Fruit fly (Drosophila melanogaster) whole organism, embryonic: ENCODE data around the gene Kpc1.

Experiments
- ATbp ChIP-seq: fragments of 200-800 bp; sonication (Bioruptor generic); optimal IDR thresholded peaks from 2 replicates; lab custom pipeline; 2017; ENCODE audit warnings: missing biosample characterization, mild to moderate bottlenecking, missing genetic modification characterization, missing genetic modification reagents
- C15 ChIP-seq: fragments of 200-800 bp; sonication (Bioruptor generic); IDR thresholded peaks from 3 replicates; pipeline ENCODE4 v1.3.6; 2022; ENCODE audit warnings: missing biosample characterization, missing genetic modification characterization
- CG10267 ChIP-seq: fragments of 200-800 bp; sonication (Bioruptor generic); optimal IDR thresholded peaks from 2 replicates; lab custom pipeline; 2018; ENCODE audit warnings: missing biosample characterization, mild to moderate bottlenecking, missing genetic modification characterization, moderate library complexity
- CG11695 ChIP-seq: fragments of 200-800 bp; sonication (Bioruptor generic); IDR thresholded peaks from 3 replicates; pipeline ENCODE4 v1.3.6; 2022; ENCODE audit warnings: missing biosample characterization, missing genetic modification characterization
- CG11723 ChIP-seq: fragments of 200-800 bp; sonication (Bioruptor generic); optimal IDR thresholded peaks from 2 replicates; lab custom pipeline; 2017; ENCODE audit warnings: missing biosample characterization, mild to moderate bottlenecking, missing genetic modification characterization
- CG12942 ChIP-seq: fragments of 200-800 bp; sonication (Bioruptor generic); optimal IDR thresholded peaks from 3 replicates; lab custom pipeline; 2016; ENCODE audit warnings: missing biosample characterization, missing genetic modification characterization
- CG1603 ChIP-seq: fragments of 200-800 bp; sonication (Bioruptor generic); optimal IDR thresholded peaks from 2 replicates; lab custom pipeline; 2019; ENCODE audit warnings: missing biosample characterization, mild to moderate bottlenecking, missing genetic modification characterization, moderate library complexity
- CG17912 ChIP-seq: fragments of 200-800 bp; sonication (Bioruptor generic); optimal IDR thresholded peaks from 2 replicates; lab custom pipeline; 2018; ENCODE audit warnings: missing biosample characterization, mild to moderate bottlenecking, missing genetic modification characterization
- CG1792 ChIP-seq: fragments of 200-800 bp; sonication (Bioruptor generic); optimal IDR thresholded peaks from 2 replicates; lab custom pipeline; 2016; ENCODE audit warnings: missing biosample characterization, missing genetic modification characterization
- CG18764 ChIP-seq: fragments of 200-800 bp; sonication (Bioruptor generic); optimal IDR thresholded peaks from 3 replicates; lab custom pipeline; 2016; ENCODE audit warnings: missing biosample characterization, missing genetic modification characterization
- CG2202 ChIP-seq: fragments of 200-800 bp; sonication (Bioruptor generic); optimal IDR thresholded peaks from 2 replicates; lab custom pipeline; 2018; ENCODE audit warnings: missing biosample characterization, mild to moderate bottlenecking, missing genetic modification characterization
- CG42726 ChIP-seq: fragments of 200-800 bp; sonication (Bioruptor generic); IDR thresholded peaks from 2 replicates; pipeline ENCODE4 v1.3.6; 2022; ENCODE audit warnings: missing biosample characterization, missing genetic modification characterization; ENCODE audit not compliant: partially characterized antibody
- CG6175 ChIP-seq: fragments of 200-800 bp; sonication (Bioruptor generic); IDR thresholded peaks from 3 replicates; pipeline ENCODE4 v1.3.6; 2022; ENCODE audit warnings: missing biosample characterization, missing genetic modification characterization
- CG6689 ChIP-seq: fragments of 200-800 bp; sonication (Bioruptor generic); IDR thresholded peaks from 2 replicates; pipeline ENCODE4 v1.3.6; 2022; ENCODE audit warnings: missing biosample characterization, missing genetic modification characterization
- CG6791 ChIP-seq: fragments of 200-800 bp; sonication (Bioruptor generic); IDR thresholded peaks from 3 replicates; pipeline ENCODE4 v1.3.6; 2022; ENCODE audit warnings: missing biosample characterization, missing genetic modification characterization; ENCODE audit not compliant: partially characterized antibody
- CG8944 ChIP-seq: fragments of 200-800 bp; sonication (Bioruptor generic); optimal IDR thresholded peaks from 3 replicates; lab custom pipeline; 2016; ENCODE audit warnings: missing biosample characterization, missing genetic modification characterization
- CTCF ChIP-seq: fragments of 200-800 bp; sonication (Bioruptor generic); optimal IDR thresholded peaks from 2 replicates; lab custom pipeline; 2017; ENCODE audit warnings: missing biosample characterization, mild to moderate bottlenecking, missing genetic modification characterization, moderate library complexity
- D19A ChIP-seq: fragments of 200-800 bp; optimal IDR thresholded peaks from 3 replicates; lab custom pipeline; 2019; ENCODE audit warnings: missing biosample characterization, mild to moderate bottlenecking, missing genetic modification characterization, moderate library complexity
- Dbx ChIP-seq: fragments of 200-800 bp; sonication (Bioruptor generic); IDR thresholded peaks from 3 replicates; pipeline ENCODE4 v1.3.6; 2022; ENCODE audit warnings: missing biosample characterization, missing genetic modification characterization
- Deaf1 ChIP-seq: fragments of 200-800 bp; optimal IDR thresholded peaks from 3 replicates; lab custom pipeline; 2019; ENCODE audit warnings: missing biosample characterization, mild to moderate bottlenecking, missing genetic modification characterization, moderate library complexity
- Dfd ChIP-seq, 2 experiments: fragments of >200 bp; optimal IDR thresholded peaks; 2 replicates each; lab custom pipeline; 2017; ENCODE audit warnings: missing biosample characterization in 2 of 2, missing genetic modification characterization in 2 of 2
- Dip3 ChIP-seq: fragments of 200-800 bp; sonication (Bioruptor generic); optimal IDR thresholded peaks from 3 replicates; lab custom pipeline; 2016; ENCODE audit warnings: missing biosample characterization, missing genetic modification characterization
- E2f1 ChIP-seq: fragments of 200-800 bp; sonication (Bioruptor generic); IDR thresholded peaks from 2 replicates; pipeline ENCODE4 v1.3.6; 2022; ENCODE audit warnings: missing biosample characterization, missing genetic modification characterization
- HmgZ ChIP-seq: fragments of 200-800 bp; sonication (Bioruptor generic); optimal IDR thresholded peaks from 2 replicates; lab custom pipeline; 2018; ENCODE audit warnings: missing biosample characterization, mild to moderate bottlenecking, missing genetic modification characterization
- Hr39 ChIP-seq: fragments of >200 bp; optimal IDR thresholded peaks from 2 replicates; lab custom pipeline; 2017
- Lim3 ChIP-seq: fragments of 200-800 bp; sonication (Bioruptor generic); IDR thresholded peaks from 2 replicates; pipeline ENCODE4 v1.3.6; 2022; ENCODE audit warnings: missing biosample characterization, missing genetic modification characterization
- MBD-R2 ChIP-seq: fragments of 200-800 bp; sonication (Bioruptor generic); IDR thresholded peaks from 2 replicates; pipeline ENCODE4 v1.3.6; 2022; ENCODE audit warnings: missing biosample characterization, missing genetic modification characterization
- Ssrp ChIP-seq: fragments of 200-800 bp; sonication (Bioruptor generic); optimal IDR thresholded peaks from 2 replicates; lab custom pipeline; 2018; ENCODE audit warnings: missing biosample characterization, mild to moderate bottlenecking, missing genetic modification characterization, moderate library complexity
- YL-1 ChIP-seq: fragments of 200-800 bp; sonication (Bioruptor generic); optimal IDR thresholded peaks from 3 replicates; lab custom pipeline; 2017; ENCODE audit warnings: missing biosample characterization, mild to moderate bottlenecking, missing genetic modification characterization
- aop ChIP-seq: fragments of 200-800 bp; sonication (Bioruptor generic); IDR thresholded peaks from 2 replicates; pipeline ENCODE4 v1.3.6; 2022; ENCODE audit warnings: missing biosample characterization, missing genetic modification characterization
- bsh ChIP-seq, 2 experiments: fragments of 200-800 bp; sonication (Bioruptor generic); optimal IDR thresholded peaks; 2 replicates each; lab custom pipeline; 2017 to 2018; ENCODE audit warnings: mild to moderate bottlenecking in 2 of 2, missing biosample characterization in 2 of 2, missing genetic modification characterization in 2 of 2, moderate library complexity in 1 of 2
- caup ChIP-seq: fragments of 200-800 bp; sonication (Bioruptor generic); optimal IDR thresholded peaks from 3 replicates; lab custom pipeline; 2017; ENCODE audit warnings: missing biosample characterization, mild to moderate bottlenecking, missing genetic modification characterization, moderate library complexity; ENCODE audit not compliant: severe bottlenecking
- chn ChIP-seq: fragments of 200-800 bp; sonication (Bioruptor generic); optimal IDR thresholded peaks from 2 replicates; lab custom pipeline; 2016; ENCODE audit warnings: missing biosample characterization, missing genetic modification characterization
- dimm ChIP-seq: fragments of 200-800 bp; sonication (Bioruptor generic); IDR thresholded peaks from 2 replicates; pipeline ENCODE4 v1.3.6; 2022; ENCODE audit warnings: missing biosample characterization, missing genetic modification characterization
- ems ChIP-seq: fragments of 200-800 bp; sonication (Bioruptor generic); optimal IDR thresholded peaks from 3 replicates; lab custom pipeline; 2016; ENCODE audit warnings: missing biosample characterization, missing genetic modification characterization
- fd3F ChIP-seq: fragments of 200-800 bp; sonication (Bioruptor generic); optimal IDR thresholded peaks from 2 replicates; lab custom pipeline; 2018; ENCODE audit warnings: missing biosample characterization, mild to moderate bottlenecking, missing genetic modification characterization, moderate library complexity
- fd96Cb ChIP-seq: fragments of 200-800 bp; sonication (Bioruptor generic); optimal IDR thresholded peaks from 2 replicates; lab custom pipeline; 2018; ENCODE audit warnings: missing biosample characterization, mild to moderate bottlenecking, missing genetic modification characterization, moderate library complexity
- grau ChIP-seq: fragments of 200-800 bp; optimal IDR thresholded peaks from 3 replicates; lab custom pipeline; 2019; ENCODE audit warnings: missing biosample characterization, mild to moderate bottlenecking, missing genetic modification characterization, moderate library complexity
- hkb ChIP-seq, 2 experiments: fragments of 200-800 bp in 1 of 2; fragments of >200 bp in 1 of 2; sonication (Bioruptor generic) in 1 of 2; IDR thresholded peaks in 1 of 2; optimal IDR thresholded peaks in 1 of 2; 2 replicates each; pipeline versions ENCODE4 v1.3.6 to Lab custom; 2017 to 2022; ENCODE audit warnings: missing biosample characterization in 1 of 2, missing genetic modification characterization in 1 of 2
- ind ChIP-seq: fragments of 200-800 bp; sonication (Bioruptor generic); optimal IDR thresholded peaks from 3 replicates; lab custom pipeline; 2016; ENCODE audit warnings: missing biosample characterization, missing genetic modification characterization
- jigr1 ChIP-seq: fragments of 200-800 bp; sonication (Bioruptor generic); IDR thresholded peaks from 3 replicates; pipeline ENCODE4 v1.3.6; 2022; ENCODE audit warnings: missing biosample characterization, missing genetic modification characterization
- jing ChIP-seq: fragments of 200-800 bp; sonication (Bioruptor generic); optimal IDR thresholded peaks from 2 replicates; lab custom pipeline; 2018; ENCODE audit warnings: missing biosample characterization, mild to moderate bottlenecking, missing genetic modification characterization
- lbe ChIP-seq: fragments of 200-800 bp; sonication (Bioruptor generic); optimal IDR thresholded peaks from 2 replicates; lab custom pipeline; 2016; ENCODE audit warnings: missing biosample characterization, mild to moderate bottlenecking, missing genetic modification characterization
- pho ChIP-seq: fragments of 200-800 bp; sonication (Bioruptor generic); optimal IDR thresholded peaks from 2 replicates; lab custom pipeline; 2016; ENCODE audit warnings: missing biosample characterization, missing genetic modification characterization
- prd ChIP-seq, 3 experiments: fragments of >200 bp in 2 of 3; fragments of 200-800 bp in 1 of 3; sonication (Bioruptor generic) in 1 of 3; optimal IDR thresholded peaks in 2 of 3; IDR thresholded peaks in 1 of 3; 2 replicates in 2 of 3; 3 replicates in 1 of 3; pipeline versions ENCODE4 v1.3.6 to Lab custom; 2017 to 2022; ENCODE audit warnings: missing biosample characterization in 1 of 3, missing genetic modification characterization in 1 of 3
- scrt ChIP-seq: fragments of 200-800 bp; sonication (Bioruptor generic); optimal IDR thresholded peaks from 2 replicates; lab custom pipeline; 2018; ENCODE audit warnings: missing biosample characterization, mild to moderate bottlenecking, missing genetic modification characterization, moderate library complexity
- sr ChIP-seq: fragments of 200-800 bp; sonication (Bioruptor generic); IDR thresholded peaks from 3 replicates; pipeline ENCODE4 v1.3.6; 2022; ENCODE audit warnings: missing biosample characterization, missing genetic modification characterization
- tna ChIP-seq: fragments of 200-800 bp; sonication (Bioruptor generic); IDR thresholded peaks from 2 replicates; pipeline ENCODE4 v1.3.6; 2022; ENCODE audit warnings: missing biosample characterization, missing genetic modification characterization; ENCODE audit not compliant: partially characterized antibody

The Kpc1 gene

dm6 chr3R:15242186-15243045 lies 46.4 kb upstream of the Kpc1 start, which contains the start of the genes tefu and Hsc70-4 (continued):
- TF ChIP-seq CG18764 (GFP tag; lab: Kevin White, UChicago) (peak; percentile 67), Hr39 (lab: Kevin White, UChicago) (no peak), lbe (GFP tag; lab: Kevin White, UChicago) (no peak), CG6791 (GFP tag; lab: Robert Waterston, UW) (peak; percentile 38; the same call in 1 of the 3 replicates), ems (GFP tag; lab: Kevin White, UChicago) (peak; percentile 79), jing (peak; percentile 45), CG12942 (GFP tag; lab: Kevin White, UChicago) (peak; percentile 76), CG42726 (GFP tag; lab: Robert Waterston, UW) (peak; percentile 68), dimm (GFP tag; lab: Robert Waterston, UW) (peak; percentile 32; the same call in 1 of the 2 replicates), pho (GFP tag; lab: Kevin White, UChicago) (peak; percentile 62), sr (GFP tag; lab: Robert Waterston, UW) (no peak; the same call in 2 of the 3 replicates), CG1603 (tag; lab: Kevin White, UChicago) (peak; percentile 80), ind (GFP tag; lab: Kevin White, UChicago) (peak; percentile 86), CG17912 (GFP tag; lab: Kevin White, UChicago) (peak; percentile 98), CG10267 (tag; lab: Kevin White, UChicago) (peak; percentile 73), grau (tag; lab: Kevin White, UChicago) (peak; percentile 80), caup (GFP tag; lab: Kevin White, UChicago) (peak; percentile 38), CG11723 (GFP tag; lab: Kevin White, UChicago) (peak; percentile 69), chn (GFP tag; lab: Kevin White, UChicago) (peak; percentile 82), CG6175 (GFP tag; lab: Robert Waterston, UW) (peak; percentile 66; the same call in 2 of the 3 replicates), jigr1 (GFP tag; lab: Robert Waterston, UW) (peak; percentile 69; the same call in 2 of the 3 replicates), tna (peak; percentile 31; the same call in 1 of the 2 replicates), bsh (GFP tag; optimal IDR thresholded peaks at IDR 0.05; lab: Kevin White, UChicago) (no peak), scrt (peak; percentile 30), CG11695 (GFP tag; lab: Robert Waterston, UW) (no peak), fd96Cb (tag; lab: Kevin White, UChicago) (peak; percentile 80), hkb (optimal IDR thresholded peaks at IDR 0.05; lab: Kevin White, UChicago) (peak; percentile 91), hkb (GFP tag; IDR thresholded peaks at IDR 0.05; lab: Robert Waterston, UW) (peak; percentile 42), CG8944 (GFP tag; lab: Kevin White, UChicago) (peak; percentile 48), CG1792 (GFP tag; lab: Kevin White, UChicago) (peak; percentile 55), fd3F (GFP tag; lab: Kevin White, UChicago) (peak; percentile 33), E2f1 (GFP tag; lab: Robert Waterston, UW) (peak; percentile 70), CG6689 (peak; percentile 82), D19A (tag; lab: Kevin White, UChicago) (no peak), Deaf1 (no peak), Lim3 (no peak), C15 (GFP tag; lab: Robert Waterston, UW) (peak; percentile 55; the same call in 1 of the 3 replicates), prd (optimal IDR thresholded peaks at IDR 0.05; lab: Kevin White, UChicago) (no peak), prd (GFP tag; IDR thresholded peaks at IDR 0.05; lab: Robert Waterston, UW) (peak; percentile 88), CG2202 (tag; lab: Kevin White, UChicago) (peak; percentile 40), CTCF (no peak), Dfd (GFP tag; optimal IDR thresholded peaks at IDR 0.05; lab: Kevin White, UChicago) (peak in 1 of 2 experiments; percentile 79), MBD-R2 (GFP tag; lab: Robert Waterston, UW) (peak; percentile 58), ATbp (GFP tag; lab: Kevin White, UChicago) (peak; percentile 31), YL-1 (GFP tag; lab: Kevin White, UChicago) (peak; percentile 44), Dbx (GFP tag; lab: Robert Waterston, UW) (peak; percentile 74), Ssrp (tag; lab: Kevin White, UChicago) (peak; percentile 73), HmgZ (tag; lab: Kevin White, UChicago) (peak; percentile 64), Dip3 (GFP tag; lab: Kevin White, UChicago) (peak; percentile 77), aop (no peak)
